Worm (Caenorhabditis elegans): ENCODE data around the gene col-139.

Gene col-139

ce11 chrV:4674506-4674905 lies 20.7 kb upstream of the col-139 start, which contains the start of gene K03B4.8:
Gene K03B4.8, minus strand, starts transcription at chrV:4674606.
- TF ChIP-seq ets-7 (tag; optimal IDR thresholded peaks at IDR 0.05) (no peak), pes-1 (GFP tag; IDR thresholded peaks at IDR 0.05) (no peak), tbx-37 (GFP tag; conservative IDR thresholded peaks at IDR 0.05) (no peak), aly-1 (tag; optimal IDR thresholded peaks at IDR 0.05) (no peak), tbx-11 (GFP tag; IDR thresholded peaks at IDR 0.05) (no peak), flt-1 (GFP tag; IDR thresholded peaks at IDR 0.05) (no peak), hnd-1 (tag; optimal IDR thresholded peaks at IDR 0.05) (no peak), hmbx-1 (tag; optimal IDR thresholded peaks at IDR 0.05) (no peak), hmg-4 (GFP tag; optimal IDR thresholded peaks at IDR 0.05) (no peak), F13C5.2 (tag; optimal IDR thresholded peaks at IDR 0.05) (no peak), sea-1 (GFP tag; conservative IDR thresholded peaks at IDR 0.05) (no peak), scrt-1 (GFP tag; IDR thresholded peaks at IDR 0.05) (no peak), ceh-13 (GFP tag; optimal IDR thresholded peaks at IDR 0.05) (no peak), ceh-36 (tag; optimal IDR thresholded peaks at IDR 0.05) (no peak), tra-4 (tag; optimal IDR thresholded peaks at IDR 0.05) (no peak), B0310.2 (tag; optimal IDR thresholded peaks at IDR 0.05) (no peak), ama-1 (optimal IDR thresholded peaks at IDR 0.05) (no peak)

- TF ChIP-seq F13C5.2 (tag; optimal IDR thresholded peaks at IDR 0.05) (no peak), hnd-1 (tag; optimal IDR thresholded peaks at IDR 0.05) (no peak), tra-4 (tag; optimal IDR thresholded peaks at IDR 0.05) (no peak), ceh-36 (tag; optimal IDR thresholded peaks at IDR 0.05) (no peak), B0310.2 (tag; optimal IDR thresholded peaks at IDR 0.05) (no peak), tbx-11 (GFP tag; IDR thresholded peaks at IDR 0.05) (no peak), sea-1 (GFP tag; conservative IDR thresholded peaks at IDR 0.05) (no peak), flt-1 (GFP tag; IDR thresholded peaks at IDR 0.05) (no peak), hmbx-1 (tag; optimal IDR thresholded peaks at IDR 0.05) (no peak), tbx-37 (GFP tag; conservative IDR thresholded peaks at IDR 0.05) (no peak), hmg-4 (GFP tag; optimal IDR thresholded peaks at IDR 0.05) (no peak)
Measured at ce11 chrV:4672487-4672886, 18.7 kb upstream of the col-139 start, which contains the start of gene K03B4.9. Gene K03B4.9, minus strand, starts transcription at chrV:4672587.

ce11 chrV:4668636-4669035 lies 14.9 kb upstream of the col-139 start, which contains the start of gene srx-77:
Gene srx-77, minus strand, starts transcription at chrV:4668736.
- no peak for TF ChIP-seq aly-1 (tag; optimal IDR thresholded peaks at IDR 0.05)
- TF ChIP-seq ets-7 (tag; optimal IDR thresholded peaks at IDR 0.05): no peak

ce11 chrV:4667062-4667461 lies 13.3 kb upstream of the col-139 start:
- no peak for TF ChIP-seq tbx-11 (GFP tag; IDR thresholded peaks at IDR 0.05)
- peak; percentile 19 for TF ChIP-seq aly-1 (tag; optimal IDR thresholded peaks at IDR 0.05)
- TF ChIP-seq B0310.2 (tag; optimal IDR thresholded peaks at IDR 0.05): no peak
- TF ChIP-seq hmbx-1 (tag; optimal IDR thresholded peaks at IDR 0.05): no peak
- TF ChIP-seq tbx-37 (GFP tag; conservative IDR thresholded peaks at IDR 0.05): no peak
- no peak for TF ChIP-seq flt-1 (GFP tag; IDR thresholded peaks at IDR 0.05)
- TF ChIP-seq hmg-4 (GFP tag; optimal IDR thresholded peaks at IDR 0.05): no peak

ce11 chrV:4665651-4666050 lies 11.9 kb upstream of the col-139 start, which contains the start of gene srx-73:
Gene srx-73, minus strand, starts transcription at chrV:4665751.
- TF ChIP-seq ets-7 (tag; optimal IDR thresholded peaks at IDR 0.05): no peak
- TF ChIP-seq ceh-36 (tag; optimal IDR thresholded peaks at IDR 0.05): no peak
- TF ChIP-seq hmbx-1 (tag; optimal IDR thresholded peaks at IDR 0.05): no peak
- TF ChIP-seq sea-1 (GFP tag; conservative IDR thresholded peaks at IDR 0.05): no peak
- no peak for TF ChIP-seq B0310.2 (tag; optimal IDR thresholded peaks at IDR 0.05)
- no peak for TF ChIP-seq ceh-13 (GFP tag; optimal IDR thresholded peaks at IDR 0.05)

- TF ChIP-seq sea-1 (GFP tag; conservative IDR thresholded peaks at IDR 0.05) (no peak), flt-1 (GFP tag; IDR thresholded peaks at IDR 0.05) (no peak), aly-1 (tag; optimal IDR thresholded peaks at IDR 0.05) (no peak), hnd-1 (tag; optimal IDR thresholded peaks at IDR 0.05) (no peak), ceh-13 (GFP tag; optimal IDR thresholded peaks at IDR 0.05) (no peak), scrt-1 (GFP tag; IDR thresholded peaks at IDR 0.05) (no peak), hmg-4 (GFP tag; optimal IDR thresholded peaks at IDR 0.05) (no peak), tbx-11 (GFP tag; IDR thresholded peaks at IDR 0.05) (no peak), pes-1 (GFP tag; IDR thresholded peaks at IDR 0.05) (no peak), tbx-37 (GFP tag; conservative IDR thresholded peaks at IDR 0.05) (no peak), hmbx-1 (tag; optimal IDR thresholded peaks at IDR 0.05) (no peak), ets-7 (tag; optimal IDR thresholded peaks at IDR 0.05) (no peak), B0310.2 (tag; optimal IDR thresholded peaks at IDR 0.05) (no peak), F13C5.2 (tag; optimal IDR thresholded peaks at IDR 0.05) (no peak), ama-1 (optimal IDR thresholded peaks at IDR 0.05) (no peak), tra-4 (tag; optimal IDR thresholded peaks at IDR 0.05) (no peak)
Measured at ce11 chrV:4662400-4662799, 8.6 kb upstream of the col-139 start, which contains the start of gene srx-74. Gene srx-74, minus strand, starts transcription at chrV:4662500.

- TF ChIP-seq flt-1 (GFP tag; IDR thresholded peaks at IDR 0.05): no peak
- TF ChIP-seq sea-1 (GFP tag; conservative IDR thresholded peaks at IDR 0.05): no peak
- TF ChIP-seq aly-1 (tag; optimal IDR thresholded peaks at IDR 0.05): no peak
- TF ChIP-seq ets-7 (tag; optimal IDR thresholded peaks at IDR 0.05): no peak
- no peak for TF ChIP-seq F13C5.2 (tag; optimal IDR thresholded peaks at IDR 0.05)
- no peak for TF ChIP-seq hnd-1 (tag; optimal IDR thresholded peaks at IDR 0.05)
- TF ChIP-seq pes-1 (GFP tag; IDR thresholded peaks at IDR 0.05): no peak
- TF ChIP-seq hmbx-1 (tag; optimal IDR thresholded peaks at IDR 0.05): no peak
- TF ChIP-seq hmg-4 (GFP tag; optimal IDR thresholded peaks at IDR 0.05): no peak
- TF ChIP-seq tra-4 (tag; optimal IDR thresholded peaks at IDR 0.05): no peak
- TF ChIP-seq tbx-11 (GFP tag; IDR thresholded peaks at IDR 0.05): no peak
- TF ChIP-seq ama-1 (optimal IDR thresholded peaks at IDR 0.05): no peak
- no peak for TF ChIP-seq scrt-1 (GFP tag; IDR thresholded peaks at IDR 0.05)
- TF ChIP-seq B0310.2 (tag; optimal IDR thresholded peaks at IDR 0.05): no peak
- TF ChIP-seq ceh-36 (tag; optimal IDR thresholded peaks at IDR 0.05): no peak
- no peak for TF ChIP-seq tbx-37 (GFP tag; conservative IDR thresholded peaks at IDR 0.05)
- no peak for TF ChIP-seq ceh-13 (GFP tag; optimal IDR thresholded peaks at IDR 0.05)
Measured at ce11 chrV:4655175-4655574, 1.4 kb upstream of the col-139 start, which contains the start of gene F41F3.9. Gene F41F3.9, plus strand, starts transcription at chrV:4655475.

- TF ChIP-seq ama-1 (optimal IDR thresholded peaks at IDR 0.05) (no peak), ceh-13 (GFP tag; optimal IDR thresholded peaks at IDR 0.05) (no peak), aly-1 (tag; optimal IDR thresholded peaks at IDR 0.05) (no peak), sea-1 (GFP tag; conservative IDR thresholded peaks at IDR 0.05) (no peak), tbx-37 (GFP tag; conservative IDR thresholded peaks at IDR 0.05) (no peak), ets-7 (tag; optimal IDR thresholded peaks at IDR 0.05) (no peak), tbx-11 (GFP tag; IDR thresholded peaks at IDR 0.05) (no peak), scrt-1 (GFP tag; IDR thresholded peaks at IDR 0.05) (no peak), tra-4 (tag; optimal IDR thresholded peaks at IDR 0.05) (no peak), hnd-1 (tag; optimal IDR thresholded peaks at IDR 0.05) (no peak), flt-1 (GFP tag; IDR thresholded peaks at IDR 0.05) (no peak), B0310.2 (tag; optimal IDR thresholded peaks at IDR 0.05) (no peak), hmbx-1 (tag; optimal IDR thresholded peaks at IDR 0.05) (no peak), F13C5.2 (tag; optimal IDR thresholded peaks at IDR 0.05) (no peak), hmg-4 (GFP tag; optimal IDR thresholded peaks at IDR 0.05) (no peak), ceh-36 (tag; optimal IDR thresholded peaks at IDR 0.05) (no peak), pes-1 (GFP tag; IDR thresholded peaks at IDR 0.05) (no peak)
Measured at ce11 chrV:4653093-4653492, 678 bp downstream of the col-139 start.

Data from whole organism, early embryonic.